Worm (Caenorhabditis elegans): ENCODE results near the gene ppm-2.

ppm-2 gene

DNA sequence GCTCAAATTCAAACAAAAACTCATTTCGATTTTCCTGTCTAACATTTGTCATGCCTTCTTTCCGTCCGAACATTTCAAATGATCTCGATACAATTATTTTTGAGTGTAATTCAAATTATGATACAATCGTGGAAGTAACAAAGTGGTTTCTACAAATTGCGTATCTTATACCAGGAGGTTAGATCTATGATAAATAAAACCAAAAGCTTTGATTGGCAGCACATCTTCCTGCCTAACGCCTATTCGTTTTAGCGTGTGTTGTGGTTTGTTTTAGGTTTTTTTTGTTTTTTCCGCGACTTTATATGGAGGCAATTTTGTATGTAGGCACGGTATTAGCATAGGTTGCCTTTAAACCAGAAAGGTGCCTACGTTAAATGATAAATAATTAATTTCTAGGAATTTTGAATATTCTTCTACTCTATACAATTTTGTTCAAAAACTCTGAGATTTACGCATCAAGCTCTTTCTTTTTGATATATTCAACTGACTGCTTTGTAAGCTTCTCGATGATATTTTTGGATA, 29.7 kb downstream of the ppm-2 start, which contains the start of gene srg-11:
TSS of gene srg-11 (plus strand) at position 51 of the 522 bp plus-strand sequence.
- TF ChIP-seq ces-1 (GFP tag; optimal IDR thresholded peaks at IDR 0.05) (no peak), skn-1 (tag; optimal IDR thresholded peaks at IDR 0.05) (no peak), pqm-1 (tag; optimal IDR thresholded peaks at IDR 0.05) (no peak), fkh-8 (tag; optimal IDR thresholded peaks at IDR 0.05) (no peak), mef-2 (tag; optimal IDR thresholded peaks at IDR 0.05) (no peak), nhr-47 (tag; optimal IDR thresholded peaks at IDR 0.05) (no peak), F16B12.6 (tag; optimal IDR thresholded peaks at IDR 0.05) (no peak), jun-1 (tag; optimal IDR thresholded peaks at IDR 0.05) (no peak), efl-1 (optimal IDR thresholded peaks at IDR 0.05) (no peak), efl-1 (GFP tag; optimal IDR thresholded peaks at IDR 0.05 in 1 of 2) (no peak), lin-14 (GFP tag; optimal IDR thresholded peaks at IDR 0.05) (no peak)

DNA sequence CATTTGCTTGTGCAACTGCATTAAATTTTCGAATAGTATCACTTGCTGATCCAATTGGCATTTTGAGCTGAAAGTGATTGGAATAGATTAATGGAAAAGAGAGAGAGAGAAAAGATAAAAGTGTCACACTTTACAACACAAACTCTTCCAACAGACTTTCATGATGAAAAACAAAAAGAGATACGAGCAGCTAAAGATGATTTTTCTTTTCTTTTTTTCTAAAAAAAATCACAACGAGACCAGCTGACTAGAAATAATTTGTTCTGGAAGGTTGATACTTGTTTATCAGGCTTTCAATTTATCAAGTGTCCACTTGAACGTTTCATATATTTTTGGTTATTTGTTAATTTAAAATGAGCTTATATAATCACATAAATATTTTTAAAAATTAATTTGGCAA, 36.8 kb downstream of the ppm-2 start:
- TF ChIP-seq rnt-1 (tag; optimal IDR thresholded peaks at IDR 0.05) = peak; percentile 20
- peak; percentile 58 to 62 for TF ChIP-seq lsy-2 (tag; optimal IDR thresholded peaks at IDR 0.05)
- no peak for TF ChIP-seq egl-13 (tag; optimal IDR thresholded peaks at IDR 0.05)
- TF ChIP-seq swsn-7 (tag; optimal IDR thresholded peaks at IDR 0.05) = peak; percentile 0
- no peak for TF ChIP-seq unc-86 (tag; optimal IDR thresholded peaks at IDR 0.05)
- peak; percentile 37 for TF ChIP-seq nhr-19 (GFP tag; conservative IDR thresholded peaks at IDR 0.05)
- no peak for TF ChIP-seq C04F5.9 (tag; optimal IDR thresholded peaks at IDR 0.05)
- no peak for TF ChIP-seq ama-1 (optimal IDR thresholded peaks at IDR 0.05)
- TF ChIP-seq snu-23 (GFP tag; optimal IDR thresholded peaks at IDR 0.05) = peak; percentile 58
- TF ChIP-seq efl-1 (optimal IDR thresholded peaks at IDR 0.05) = peak in 1 of 2 experiments; percentile 12
- TF ChIP-seq efl-1 (GFP tag; optimal IDR thresholded peaks at IDR 0.05 in 1 of 2) = no peak
- peak; percentile 28 for TF ChIP-seq mep-1 (tag; optimal IDR thresholded peaks at IDR 0.05)
- no peak for TF ChIP-seq Y116A8C.19 (tag; optimal IDR thresholded peaks at IDR 0.05; ENCODE audit: borderline replicate concordance)
- TF ChIP-seq alr-1 (tag; optimal IDR thresholded peaks at IDR 0.05; ENCODE audit: borderline replicate concordance) = no peak
- TF ChIP-seq lin-14 (GFP tag; optimal IDR thresholded peaks at IDR 0.05) = peak; percentile 63
- no peak for TF ChIP-seq C34B4.2 (tag; optimal IDR thresholded peaks at IDR 0.05)
- peak; percentile 17 for TF ChIP-seq lin-39 (tag; optimal IDR thresholded peaks at IDR 0.05)
- peak; percentile 10 for TF ChIP-seq nhr-20 (tag; optimal IDR thresholded peaks at IDR 0.05)
- no peak for TF ChIP-seq nhr-237 (tag; optimal IDR thresholded peaks at IDR 0.05)
- TF ChIP-seq dpl-1 (GFP tag; optimal IDR thresholded peaks at IDR 0.05) = peak in 1 of 3 experiments; percentile 1
- peak; percentile 77 for TF ChIP-seq nhr-71 (tag; optimal IDR thresholded peaks at IDR 0.05)
- TF ChIP-seq egl-27 (tag; optimal IDR thresholded peaks at IDR 0.05) = no peak
- TF ChIP-seq ceh-8 (GFP tag; optimal IDR thresholded peaks at IDR 0.05) = no peak
- TF ChIP-seq blmp-1 (tag; optimal IDR thresholded peaks at IDR 0.05) = no peak

DNA sequence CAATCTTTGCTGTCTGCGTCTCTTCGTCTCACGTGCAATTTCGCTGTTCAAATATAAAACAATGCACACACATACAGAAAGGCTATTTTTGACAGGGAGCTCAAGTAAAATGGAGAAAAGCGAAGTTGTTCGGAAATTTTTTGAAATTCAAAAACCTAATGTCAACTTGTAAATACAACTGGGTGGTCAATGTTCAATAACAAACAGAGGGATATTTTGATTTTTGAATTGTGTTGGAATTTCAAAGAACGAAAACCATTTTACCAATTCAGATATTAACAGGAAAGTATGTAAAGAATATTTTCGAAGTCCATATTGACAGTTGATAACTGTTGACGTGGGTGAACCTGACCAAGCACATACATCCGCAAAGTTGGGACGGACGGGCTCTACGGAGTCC, 38.1 kb downstream of the ppm-2 start, which contains the start of gene tag-243:
TSS of gene tag-243 (minus strand) at position 101 of the 400 bp plus-strand sequence.
- peak; percentile 5 for TF ChIP-seq nhr-71 (tag; optimal IDR thresholded peaks at IDR 0.05)
- no peak for TF ChIP-seq alr-1 (tag; optimal IDR thresholded peaks at IDR 0.05; ENCODE audit: borderline replicate concordance)
- TF ChIP-seq rnt-1 (tag; optimal IDR thresholded peaks at IDR 0.05) = peak; percentile 7

DNA sequence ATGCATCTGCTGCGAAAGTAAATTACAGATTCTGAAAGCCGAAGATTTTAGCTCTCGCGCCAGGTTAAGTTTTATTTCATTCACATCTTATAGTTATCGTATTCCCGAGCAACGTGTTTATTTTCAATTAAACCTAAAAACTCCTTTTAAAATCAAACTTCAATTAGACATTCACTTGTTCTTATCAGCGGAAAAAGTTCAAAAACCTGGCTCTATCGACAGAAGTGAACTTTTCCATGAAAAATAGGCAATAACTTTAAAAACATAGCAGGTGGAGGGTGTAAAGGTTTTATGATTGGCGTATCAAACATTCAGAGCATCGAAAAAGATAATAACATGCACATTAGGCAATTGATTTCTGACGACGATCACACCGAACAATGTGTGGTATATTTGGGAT, 38.7 kb downstream of the ppm-2 start, which contains the start of gene ppat-1:
TSS of gene ppat-1 (plus strand) at position 316 of the 400 bp plus-strand sequence.
- peak; percentile 2 for TF ChIP-seq ceh-8 (GFP tag; optimal IDR thresholded peaks at IDR 0.05)
- no peak for TF ChIP-seq mab-9 (GFP tag; IDR thresholded peaks at IDR 0.05)
- TF ChIP-seq F16B12.6 (tag; optimal IDR thresholded peaks at IDR 0.05) = no peak

DNA sequence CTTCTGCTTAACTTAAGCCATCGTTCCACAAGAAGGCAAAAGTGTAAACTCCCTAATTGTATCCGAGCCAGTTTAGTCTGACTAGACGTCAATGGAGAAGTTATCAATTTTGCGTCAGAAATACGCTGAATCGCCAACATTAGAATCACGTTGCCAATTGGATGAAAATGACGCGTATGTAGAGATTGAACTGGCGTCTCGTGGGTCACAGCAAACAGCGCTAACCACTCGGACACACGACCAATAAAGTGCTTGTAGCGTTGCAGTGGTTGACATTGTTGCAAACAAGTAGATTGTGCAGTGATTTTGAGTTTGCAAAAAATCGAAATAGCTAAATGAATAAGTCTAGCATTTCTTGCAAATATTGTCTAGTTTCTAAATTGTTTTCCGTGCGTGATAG, 39.3 kb downstream of the ppm-2 start:
- TF ChIP-seq tbx-2 (tag; optimal IDR thresholded peaks at IDR 0.05) (peak; percentile 53), elt-2 (tag; optimal IDR thresholded peaks at IDR 0.05) (peak; percentile 71), isw-1 (GFP tag; IDR thresholded peaks at IDR 0.05) (no peak), fos-1 (tag; optimal IDR thresholded peaks at IDR 0.05) (peak; percentile 34), nhr-90 (tag; optimal IDR thresholded peaks at IDR 0.05; ENCODE audit: poor library complexity) (peak; percentile 85), fkh-4 (tag; optimal IDR thresholded peaks at IDR 0.05; ENCODE audit: borderline replicate concordance) (no peak), lin-39 (tag; optimal IDR thresholded peaks at IDR 0.05) (no peak), nhr-19 (GFP tag; conservative IDR thresholded peaks at IDR 0.05) (peak; percentile 77), sup-37 (GFP tag; optimal IDR thresholded peaks at IDR 0.05) (peak; percentile 49), C16A3.4 (tag; optimal IDR thresholded peaks at IDR 0.05) (peak; percentile 82), lin-14 (GFP tag; optimal IDR thresholded peaks at IDR 0.05) (peak; percentile 64), egl-13 (tag; optimal IDR thresholded peaks at IDR 0.05) (no peak), zag-1 (tag; optimal IDR thresholded peaks at IDR 0.05) (no peak), pax-3 (tag; optimal IDR thresholded peaks at IDR 0.05) (peak; percentile 42), nhr-77 (tag; optimal IDR thresholded peaks at IDR 0.05) (peak; percentile 66), unc-98 (GFP tag; IDR thresholded peaks at IDR 0.05) (no peak)
